Worm (Caenorhabditis elegans) whole organism, mixed stage, embryonic: ENCODE results near the gene sra-13.

Source experiments
- M03D4.4 ChIP-seq: sonication (generic microtip); optimal IDR thresholded peaks from 2 replicates; lab custom pipeline; 2017; ENCODE audit warnings: mild to moderate bottlenecking, missing genetic modification characterization, missing compliant biosample characterization
- bed-3 ChIP-seq: fragments of 200-800 bp; sonication (Bioruptor generic); optimal IDR thresholded peaks from 3 replicates; lab custom pipeline; 2018; ENCODE audit warnings: mild to moderate bottlenecking, missing genetic modification characterization, moderate library complexity, missing compliant biosample characterization
- blmp-1 ChIP-seq: fragments of 150-350 bp; optimal IDR thresholded peaks from 2 replicates; lab custom pipeline; 2014; ENCODE audit warnings: missing biosample characterization, missing genetic modification characterization
- ceh-39 ChIP-seq: fragments of 150-350 bp; optimal IDR thresholded peaks from 2 replicates; lab custom pipeline; 2014; ENCODE audit warnings: missing biosample characterization, missing genetic modification characterization
- ceh-43 ChIP-seq: fragments of 200-800 bp; sonication (Bioruptor generic); optimal IDR thresholded peaks from 2 replicates; lab custom pipeline; 2018; ENCODE audit warnings: mild to moderate bottlenecking, missing genetic modification characterization, moderate library complexity, missing compliant biosample characterization
- ceh-83 ChIP-seq: fragments of 200-800 bp; sonication (Bioruptor generic); optimal IDR thresholded peaks from 2 replicates; lab custom pipeline; 2018; ENCODE audit warnings: mild to moderate bottlenecking, missing genetic modification characterization, missing compliant biosample characterization
- ces-1 ChIP-seq: fragments of 150-350 bp; optimal IDR thresholded peaks from 2 replicates; lab custom pipeline; 2014; ENCODE audit warnings: missing biosample characterization, missing genetic modification reagents, missing genetic modification characterization
- cnd-1 ChIP-seq: fragments of 200-800 bp; sonication (Bioruptor generic); optimal IDR thresholded peaks from 2 replicates; lab custom pipeline; 2018; ENCODE audit warnings: mild to moderate bottlenecking, missing genetic modification characterization, missing compliant biosample characterization
- drap-1 ChIP-seq: fragments of 200-800 bp; sonication (Bioruptor generic); optimal IDR thresholded peaks from 3 replicates; lab custom pipeline; 2018; ENCODE audit warnings: mild to moderate bottlenecking, missing genetic modification characterization, missing compliant biosample characterization
- elt-1 ChIP-seq: sonication (generic microtip); optimal IDR thresholded peaks from 2 replicates; lab custom pipeline; 2017; ENCODE audit warnings: missing genetic modification characterization, mild to moderate bottlenecking, missing compliant biosample characterization, antibody characterized with exemption, moderate library complexity, borderline replicate concordance; ENCODE audit not compliant: insufficient read depth
- flh-1 ChIP-seq: fragments of 200-800 bp; sonication (Bioruptor generic); optimal IDR thresholded peaks from 2 replicates; lab custom pipeline; 2018; ENCODE audit warnings: mild to moderate bottlenecking, missing genetic modification characterization, moderate library complexity, missing compliant biosample characterization
- ham-2 ChIP-seq: fragments of 200-800 bp; sonication (Bioruptor generic); optimal IDR thresholded peaks from 2 replicates; lab custom pipeline; 2018; ENCODE audit warnings: mild to moderate bottlenecking, missing genetic modification characterization, missing compliant biosample characterization
- hlh-1 ChIP-seq: fragments of 150-350 bp; optimal IDR thresholded peaks from 2 replicates; lab custom pipeline; 2014; ENCODE audit warnings: missing biosample characterization, missing genetic modification reagents, missing genetic modification characterization
- lin-13 ChIP-seq: fragments of 150-350 bp; optimal IDR thresholded peaks from 2 replicates; lab custom pipeline; 2014; ENCODE audit warnings: missing biosample characterization, missing genetic modification characterization
- lin-32 ChIP-seq: fragments of 200-800 bp; sonication (Bioruptor generic); optimal IDR thresholded peaks from 2 replicates; lab custom pipeline; 2018; ENCODE audit warnings: mild to moderate bottlenecking, missing genetic modification characterization, missing compliant biosample characterization
- mab-5 ChIP-seq: fragments of 150-350 bp; optimal IDR thresholded peaks from 2 replicates; lab custom pipeline; 2014; ENCODE audit warnings: missing biosample characterization, missing genetic modification characterization
- mep-1 ChIP-seq: fragments of 150-350 bp; optimal IDR thresholded peaks from 2 replicates; lab custom pipeline; 2017; ENCODE audit warnings: missing biosample characterization, missing genetic modification reagents, missing genetic modification characterization, inconsistent platforms
- mls-2 ChIP-seq: sonication (generic microtip); optimal IDR thresholded peaks from 2 replicates; lab custom pipeline; 2016; ENCODE audit warnings: mild to moderate bottlenecking, missing genetic modification characterization, moderate library complexity, missing compliant biosample characterization
- nhr-2 ChIP-seq: fragments of 150-350 bp; optimal IDR thresholded peaks from 2 replicates; lab custom pipeline; 2014; ENCODE audit warnings: missing biosample characterization, missing genetic modification characterization
- nhr-28 ChIP-seq: fragments of 150-350 bp; optimal IDR thresholded peaks from 2 replicates; lab custom pipeline; 2014; ENCODE audit warnings: missing biosample characterization, missing genetic modification characterization
- nhr-76 ChIP-seq: sonication (generic microtip); optimal IDR thresholded peaks from 2 replicates; lab custom pipeline; 2017; ENCODE audit warnings: missing biosample characterization, missing genetic modification characterization
- pha-4 ChIP-seq: fragments of 150-350 bp; optimal IDR thresholded peaks from 2 replicates; lab custom pipeline; 2018; ENCODE audit warnings: missing biosample characterization, missing genetic modification reagents, missing genetic modification characterization
- sem-2 ChIP-seq: fragments of 200-800 bp; sonication (Bioruptor generic); optimal IDR thresholded peaks from 2 replicates; lab custom pipeline; 2018; ENCODE audit warnings: mild to moderate bottlenecking, missing genetic modification characterization, missing compliant biosample characterization
- snpc-4 ChIP-seq: fragments of 150-350 bp; optimal IDR thresholded peaks from 2 replicates; lab custom pipeline; 2014; ENCODE audit warnings: missing biosample characterization, missing genetic modification characterization
- sptf-1 ChIP-seq: sonication (generic microtip); optimal IDR thresholded peaks from 2 replicates; lab custom pipeline; 2017; ENCODE audit warnings: mild to moderate bottlenecking, missing genetic modification characterization, moderate library complexity, missing compliant biosample characterization
- tbx-8 ChIP-seq: fragments of 200-800 bp; sonication (Bioruptor generic); optimal IDR thresholded peaks from 2 replicates; lab custom pipeline; 2018; ENCODE audit warnings: mild to moderate bottlenecking, missing genetic modification characterization, moderate library complexity, missing compliant biosample characterization
- unc-120 ChIP-seq: sonication (generic microtip); optimal IDR thresholded peaks from 2 replicates; lab custom pipeline; 2017; ENCODE audit warnings: missing genetic modification characterization, missing compliant biosample characterization; ENCODE audit not compliant: poor library complexity, severe bottlenecking
- unc-39 ChIP-seq: fragments of 150-350 bp; optimal IDR thresholded peaks from 2 replicates; lab custom pipeline; 2014; ENCODE audit warnings: missing biosample characterization, missing genetic modification characterization
- unc-62 ChIP-seq: fragments of 150-350 bp; optimal IDR thresholded peaks from 2 replicates; lab custom pipeline; 2014; ENCODE audit warnings: missing biosample characterization, missing genetic modification reagents, missing genetic modification characterization
- zip-8 ChIP-seq: fragments of 150-350 bp; optimal IDR thresholded peaks from 2 replicates; lab custom pipeline; 2014; ENCODE audit warnings: missing biosample characterization, missing genetic modification characterization
- ztf-11 ChIP-seq: fragments of 150-350 bp; optimal IDR thresholded peaks from 2 replicates; lab custom pipeline; 2014; ENCODE audit warnings: missing biosample characterization, missing genetic modification characterization

sra-13 gene

ce11 chrII:8405303-8405702 lies 2.2 kb upstream of the sra-13 start, which contains the start of gene ubc-24:
Gene ubc-24, plus strand, starts transcription at chrII:8405603.
- no peak for TF ChIP-seq mep-1 (tag; lab: Kevin White, UChicago)
- TF ChIP-seq unc-120 (tag; lab: Kevin White, UChicago) = no peak
- TF ChIP-seq unc-39 = no peak
- no peak for TF ChIP-seq lin-32 (GFP tag; lab: Kevin White, UChicago)
- no peak for TF ChIP-seq nhr-28 (tag; lab: Kevin White, UChicago)
- TF ChIP-seq blmp-1 (tag; lab: Kevin White, UChicago) = no peak

DNA sequence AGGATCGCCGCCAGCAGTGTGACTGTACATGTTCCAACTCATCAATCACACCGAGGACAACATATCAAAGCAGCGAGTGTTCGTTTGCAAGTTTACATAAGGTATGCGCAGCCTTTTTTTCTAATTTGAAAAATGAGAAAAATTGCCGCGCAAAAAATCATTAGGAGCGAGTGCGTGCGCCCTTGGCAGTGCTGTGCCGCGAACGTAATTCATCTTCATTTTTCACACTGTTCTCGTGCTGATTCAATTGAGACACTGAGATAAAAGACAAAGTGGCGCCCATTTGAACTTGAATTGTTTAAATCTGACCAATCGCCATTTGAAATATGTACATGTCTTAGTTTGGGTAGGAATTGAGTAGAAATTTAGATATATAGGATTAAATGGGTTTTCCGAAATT lies 2.1 kb downstream of the sra-13 start:
- TF ChIP-seq snpc-4 (tag; lab: Kevin White, UChicago) = no peak
- no peak for TF ChIP-seq M03D4.4 (tag; lab: Kevin White, UChicago)
- TF ChIP-seq lin-32 (GFP tag; lab: Kevin White, UChicago) = no peak
- TF ChIP-seq mep-1 (tag; lab: Kevin White, UChicago) = no peak
- TF ChIP-seq nhr-76 (tag; lab: Kevin White, UChicago) = no peak
- no peak for TF ChIP-seq flh-1 (GFP tag; lab: Kevin White, UChicago)
- no peak for TF ChIP-seq ztf-11 (tag; lab: Kevin White, UChicago)
- TF ChIP-seq unc-39 = no peak
- TF ChIP-seq ceh-39 (tag; lab: Kevin White, UChicago) = no peak
- no peak for TF ChIP-seq ceh-43
- TF ChIP-seq unc-62 (GFP tag; lab: Kevin White, UChicago) = no peak
- TF ChIP-seq cnd-1 = no peak
- no peak for TF ChIP-seq mls-2 (tag; lab: Kevin White, UChicago)
- no peak for TF ChIP-seq sem-2

- TF ChIP-seq nhr-76 (tag; lab: Kevin White, UChicago) = no peak
- TF ChIP-seq blmp-1 (tag; lab: Kevin White, UChicago) = peak; percentile 7
- TF ChIP-seq zip-8 = peak; percentile 77
- TF ChIP-seq elt-1 (tag; lab: Kevin White, UChicago) = peak; percentile 84
Observed at ce11 chrII:8411002-8411401, 3.5 kb downstream of the sra-13 start.

ce11 chrII:8412061-8412721 lies 4.7 kb downstream of the sra-13 start, which contains the start of gene efl-3:
Gene efl-3, plus strand, starts transcription at chrII:8412671.
- TF ChIP-seq ceh-39 (tag; lab: Kevin White, UChicago) = no peak
- no peak for TF ChIP-seq ces-1
- TF ChIP-seq bed-3 (GFP tag; lab: Kevin White, UChicago) = no peak
- TF ChIP-seq sptf-1 = peak; percentile 51
- TF ChIP-seq zip-8 = no peak
- TF ChIP-seq nhr-76 (tag; lab: Kevin White, UChicago) = no peak
- peak; percentile 20 for TF ChIP-seq lin-13
- no peak for TF ChIP-seq lin-32 (GFP tag; lab: Kevin White, UChicago)
- peak; percentile 86 for TF ChIP-seq nhr-2 (tag; lab: Kevin White, UChicago)
- peak; percentile 70 for TF ChIP-seq cnd-1
- no peak for TF ChIP-seq ceh-83 (GFP tag; lab: Kevin White, UChicago)
- no peak for TF ChIP-seq tbx-8 (GFP tag; lab: Kevin White, UChicago)
- TF ChIP-seq hlh-1 = peak; percentile 19
- no peak for TF ChIP-seq drap-1 (GFP tag; lab: Kevin White, UChicago)
- TF ChIP-seq mls-2 (tag; lab: Kevin White, UChicago) = peak; percentile 41
- peak; percentile 31 for TF ChIP-seq mep-1 (tag; lab: Kevin White, UChicago)
- TF ChIP-seq M03D4.4 (tag; lab: Kevin White, UChicago) = no peak

DNA sequence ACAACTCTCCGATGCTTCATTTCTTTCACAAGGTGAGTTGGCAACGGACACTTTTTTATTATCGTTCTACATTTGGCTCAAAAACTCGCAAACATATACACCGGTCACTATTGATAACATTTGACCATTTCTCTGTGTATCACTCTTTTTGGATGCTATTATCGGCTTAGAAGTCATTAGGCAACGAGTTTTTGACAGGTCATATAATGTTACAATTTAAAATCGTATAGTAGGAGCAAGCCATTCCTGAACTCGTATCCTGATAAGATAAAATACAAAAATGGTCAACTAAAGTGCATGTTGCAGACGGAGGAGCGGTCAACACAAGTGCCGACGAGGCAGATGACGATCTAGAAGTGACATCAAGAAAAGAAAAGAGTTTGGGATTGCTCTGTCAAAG lies 5.5 kb downstream of the sra-13 start:
- no peak for TF ChIP-seq unc-120 (tag; lab: Kevin White, UChicago)
- TF ChIP-seq mep-1 (tag; lab: Kevin White, UChicago) = no peak
- TF ChIP-seq mab-5 = no peak
- no peak for TF ChIP-seq tbx-8 (GFP tag; lab: Kevin White, UChicago)
- TF ChIP-seq ham-2 = no peak
- TF ChIP-seq ztf-11 (tag; lab: Kevin White, UChicago) = no peak
- TF ChIP-seq drap-1 (GFP tag; lab: Kevin White, UChicago) = no peak
- TF ChIP-seq lin-32 (GFP tag; lab: Kevin White, UChicago) = no peak
- TF ChIP-seq ceh-43 = no peak
- no peak for TF ChIP-seq pha-4 (tag; lab: Kevin White, UChicago)
- no peak for TF ChIP-seq snpc-4 (tag; lab: Kevin White, UChicago)
- no peak for TF ChIP-seq ceh-39 (tag; lab: Kevin White, UChicago)
- TF ChIP-seq flh-1 (GFP tag; lab: Kevin White, UChicago) = no peak
- no peak for TF ChIP-seq sptf-1
- TF ChIP-seq ceh-83 (GFP tag; lab: Kevin White, UChicago) = no peak
- TF ChIP-seq M03D4.4 (tag; lab: Kevin White, UChicago) = no peak
- no peak for TF ChIP-seq cnd-1
- no peak for TF ChIP-seq bed-3 (GFP tag; lab: Kevin White, UChicago)
- no peak for TF ChIP-seq ces-1
